Worm (Caenorhabditis elegans) whole organism, late embryonic: Measurements from ENCODE around the gene C07E3.9.

Source experiments
- C08G9.2 ChIP-seq: sonication (generic microtip); optimal IDR thresholded peaks from 2 replicates; lab custom pipeline; 2016; ENCODE audit warnings: mild to moderate bottlenecking, missing genetic modification characterization, moderate library complexity, missing compliant biosample characterization
- F13H6.1 ChIP-seq: sonication (generic microtip); optimal IDR thresholded peaks from 2 replicates; lab custom pipeline; 2016; ENCODE audit warnings: missing genetic modification characterization, missing compliant biosample characterization
- K02D7.2 ChIP-seq: sonication (generic microtip); optimal IDR thresholded peaks from 2 replicates; lab custom pipeline; 2017; ENCODE audit warnings: mild to moderate bottlenecking, missing genetic modification characterization, missing compliant biosample characterization
- K09A11.1 ChIP-seq: sonication (generic microtip); optimal IDR thresholded peaks from 2 replicates; lab custom pipeline; 2017; ENCODE audit warnings: antibody characterized with exemption, mild to moderate bottlenecking, missing genetic modification characterization, missing compliant biosample characterization; ENCODE audit not compliant: insufficient read depth
- Y22D7AL.16 ChIP-seq: sonication (generic microtip); optimal IDR thresholded peaks from 2 replicates; lab custom pipeline; 2016; ENCODE audit warnings: missing genetic modification characterization, missing compliant biosample characterization
- ceh-14 ChIP-seq: sonication (generic microtip); optimal IDR thresholded peaks from 2 replicates; lab custom pipeline; 2016; ENCODE audit warnings: missing genotype, missing genetic modification characterization, missing compliant biosample characterization
- ceh-19 ChIP-seq: fragments of 200-800 bp; sonication (Bioruptor generic); optimal IDR thresholded peaks from 2 replicates; lab custom pipeline; 2018; ENCODE audit warnings: mild to moderate bottlenecking, missing genetic modification characterization, missing compliant biosample characterization
- ceh-2 ChIP-seq: sonication (generic microtip); optimal IDR thresholded peaks from 2 replicates; lab custom pipeline; 2016; ENCODE audit warnings: missing genotype, missing genetic modification characterization, missing compliant biosample characterization
- ceh-22 ChIP-seq: sonication (generic microtip); optimal IDR thresholded peaks from 2 replicates; lab custom pipeline; 2017; ENCODE audit warnings: missing biosample characterization, missing genetic modification characterization
- ceh-24 ChIP-seq: sonication (generic microtip); optimal IDR thresholded peaks from 2 replicates; lab custom pipeline; 2016; ENCODE audit warnings: mild to moderate bottlenecking, missing genetic modification characterization, missing compliant biosample characterization
- ceh-30 ChIP-seq: fragments of 150-350 bp; optimal IDR thresholded peaks from 2 replicates; lab custom pipeline; 2014; ENCODE audit warnings: missing biosample characterization, missing genetic modification characterization
- ceh-45 ChIP-seq: fragments of 200-800 bp; sonication (Bioruptor generic); IDR thresholded peaks from 2 replicates; pipeline ENCODE4 v1.3.6; 2022; ENCODE audit warnings: missing genetic modification reagents, missing genetic modification characterization, missing compliant biosample characterization
- ceh-6 ChIP-seq: fragments of 200-800 bp; sonication (Bioruptor generic); optimal IDR thresholded peaks from 2 replicates; lab custom pipeline; 2018; ENCODE audit warnings: mild to moderate bottlenecking, missing genetic modification characterization, missing compliant biosample characterization
- ceh-9 ChIP-seq: sonication (generic microtip); optimal IDR thresholded peaks from 2 replicates; lab custom pipeline; 2016; ENCODE audit warnings: mild to moderate bottlenecking, missing genetic modification characterization, inconsistent platforms, missing compliant biosample characterization
- che-1 ChIP-seq: sonication (generic microtip); optimal IDR thresholded peaks from 2 replicates; lab custom pipeline; 2016; ENCODE audit warnings: mild to moderate bottlenecking, missing genetic modification characterization, missing compliant biosample characterization
- elt-2 ChIP-seq: sonication (generic microtip); optimal IDR thresholded peaks from 2 replicates; lab custom pipeline; 2016; ENCODE audit warnings: missing genetic modification reagents, missing genetic modification characterization, missing compliant biosample characterization
- fax-1 ChIP-seq: sonication (generic microtip); optimal IDR thresholded peaks from 2 replicates; lab custom pipeline; 2016; ENCODE audit warnings: missing genotype, missing genetic modification characterization, missing compliant biosample characterization
- fkh-6 ChIP-seq: sonication (generic microtip); optimal IDR thresholded peaks from 2 replicates; lab custom pipeline; 2016; ENCODE audit warnings: missing genetic modification characterization, missing compliant biosample characterization
- hlh-13 ChIP-seq: fragments of 200-800 bp; sonication (Bioruptor generic); optimal IDR thresholded peaks from 2 replicates; lab custom pipeline; 2018; ENCODE audit warnings: mild to moderate bottlenecking, missing genetic modification characterization, missing compliant biosample characterization
- hlh-30 ChIP-seq: sonication (generic microtip); optimal IDR thresholded peaks from 2 replicates; lab custom pipeline; 2017; ENCODE audit warnings: antibody characterized with exemption, missing genetic modification characterization, missing compliant biosample characterization; ENCODE audit not compliant: insufficient read depth
- mec-3 ChIP-seq: sonication (generic microtip); optimal IDR thresholded peaks from 2 replicates; lab custom pipeline; 2016; ENCODE audit warnings: borderline replicate concordance, missing genetic modification characterization, missing compliant biosample characterization
- nhr-11 ChIP-seq: fragments of 150-350 bp; optimal IDR thresholded peaks from 2 replicates; lab custom pipeline; 2014; ENCODE audit warnings: missing biosample characterization, missing genetic modification characterization
- nhr-232 ChIP-seq: sonication (generic microtip); optimal IDR thresholded peaks from 2 replicates; lab custom pipeline; 2016; ENCODE audit warnings: missing genetic modification characterization, missing compliant biosample characterization
- pax-1 ChIP-seq: fragments of 150-350 bp; optimal IDR thresholded peaks from 2 replicates; lab custom pipeline; 2014; ENCODE audit warnings: missing biosample characterization, missing genetic modification characterization
- pha-2 ChIP-seq: sonication (generic microtip); optimal IDR thresholded peaks from 2 replicates; lab custom pipeline; 2017; ENCODE audit warnings: mild to moderate bottlenecking, missing genetic modification characterization, missing compliant biosample characterization
- pqm-1 ChIP-seq: sonication (generic microtip); optimal IDR thresholded peaks from 2 replicates; lab custom pipeline; 2016; ENCODE audit warnings: missing genetic modification characterization, missing compliant biosample characterization
- pros-1 ChIP-seq: fragments of 150-350 bp; optimal IDR thresholded peaks from 2 replicates; lab custom pipeline; 2014; ENCODE audit warnings: missing biosample characterization, missing genetic modification reagents, missing genetic modification characterization
- ref-2 ChIP-seq: sonication (generic microtip); optimal IDR thresholded peaks from 2 replicates; lab custom pipeline; 2016; ENCODE audit warnings: missing genetic modification characterization, missing compliant biosample characterization
- rnt-1 ChIP-seq: sonication (generic microtip); optimal IDR thresholded peaks from 2 replicates; lab custom pipeline; 2016; ENCODE audit warnings: missing genetic modification characterization, missing compliant biosample characterization
- sdc-2 ChIP-seq: sonication (generic microtip); optimal IDR thresholded peaks from 2 replicates; lab custom pipeline; 2016; ENCODE audit warnings: missing genotype, missing genetic modification characterization, missing compliant biosample characterization
- tbx-7 ChIP-seq: sonication (generic microtip); optimal IDR thresholded peaks from 2 replicates; lab custom pipeline; 2016; ENCODE audit warnings: missing genotype, missing genetic modification characterization, missing compliant biosample characterization
- unc-3 ChIP-seq, 2 experiments: fragments of 200-800 bp in 1 of 2; sonication (Bioruptor generic) in 1 of 2; sonication (generic microtip) in 1 of 2; conservative IDR thresholded peaks in 1 of 2; optimal IDR thresholded peaks in 1 of 2; 2 replicates each; pipeline versions ENCODE4 v1.3.6 to Lab custom; 2016 to 2022; ENCODE audit warnings: missing compliant biosample characterization in 2 of 2, missing genetic modification characterization in 2 of 2, missing genetic modification reagents in 1 of 2
- unc-42 ChIP-seq: sonication (generic microtip); optimal IDR thresholded peaks from 2 replicates; lab custom pipeline; 2016; ENCODE audit warnings: missing genotype, missing genetic modification characterization, missing compliant biosample characterization
- unc-86 ChIP-seq: sonication (generic microtip); optimal IDR thresholded peaks from 2 replicates; lab custom pipeline; 2016; ENCODE audit warnings: missing genetic modification characterization, missing compliant biosample characterization

The C07E3.9 gene

ce11 chrII:10317007-10317406, 33.5 kb upstream of the C07E3.9 start, which contains the start of gene M02G9.4:
Gene M02G9.4, plus strand, starts transcription at chrII:10317307.
- TF ChIP-seq rnt-1 (tag; lab: Kevin White, UChicago) (no peak), fkh-6 (tag; lab: Kevin White, UChicago) (no peak), tbx-7 (no peak), K09A11.1 (no peak), fax-1 (tag; lab: Kevin White, UChicago) (no peak), che-1 (tag; lab: Kevin White, UChicago) (no peak), F13H6.1 (tag; lab: Kevin White, UChicago) (no peak), pros-1 (tag; lab: Kevin White, UChicago) (no peak), unc-86 (no peak), mec-3 (tag; lab: Kevin White, UChicago) (no peak), unc-42 (tag; lab: Kevin White, UChicago) (no peak), ceh-22 (tag; lab: Kevin White, UChicago) (no peak), ceh-6 (GFP tag; lab: Kevin White, UChicago) (no peak), nhr-232 (tag; lab: Kevin White, UChicago) (no peak), ceh-9 (no peak), K02D7.2 (no peak)

- TF ChIP-seq ceh-45 (no peak), hlh-30 (no peak), pha-2 (tag; lab: Kevin White, UChicago) (no peak), ceh-24 (no peak)
- TF ChIP-seq, all 69 proteins: peak for 0
Measured at ce11 chrII:10321410-10321809, 29.1 kb upstream of the C07E3.9 start, which contains the start of gene idpp-4. Gene idpp-4, plus strand, starts transcription at chrII:10321460.

- TF ChIP-seq ceh-2 (no peak), elt-2 (tag; lab: Kevin White, UChicago) (no peak), ref-2 (tag; lab: Kevin White, UChicago) (no peak), sdc-2 (tag; lab: Kevin White, UChicago) (no peak), ceh-19 (GFP tag; lab: Kevin White, UChicago) (no peak), che-1 (tag; lab: Kevin White, UChicago) (no peak), pha-2 (tag; lab: Kevin White, UChicago) (no peak), fax-1 (tag; lab: Kevin White, UChicago) (no peak), pax-1 (tag; lab: Kevin White, UChicago) (no peak), pqm-1 (tag; lab: Kevin White, UChicago) (no peak), K02D7.2 (no peak)
Measured at ce11 chrII:10325615-10326232, 24.8 kb upstream of the C07E3.9 start, which contains the start of gene appg-1. Gene appg-1, plus strand, starts transcription at chrII:10326041.

ce11 chrII:10329754-10330153, 20.8 kb upstream of the C07E3.9 start:
- TF ChIP-seq ceh-9 = no peak
- TF ChIP-seq hlh-30 = no peak
- no peak for TF ChIP-seq nhr-11 (tag; lab: Kevin White, UChicago)
- no peak for TF ChIP-seq ref-2 (tag; lab: Kevin White, UChicago)
- TF ChIP-seq ceh-14 (tag; lab: Kevin White, UChicago) = no peak
- no peak for TF ChIP-seq ceh-22 (tag; lab: Kevin White, UChicago)
- TF ChIP-seq unc-3 (GFP tag; conservative IDR thresholded peaks at IDR 0.05; lab: Robert Waterston, UW) = no peak
- no peak for TF ChIP-seq unc-3 (tag; optimal IDR thresholded peaks at IDR 0.05; lab: Kevin White, UChicago)
- TF ChIP-seq Y22D7AL.16 = no peak
- no peak for TF ChIP-seq C08G9.2 (tag; lab: Kevin White, UChicago)
- no peak for TF ChIP-seq mec-3 (tag; lab: Kevin White, UChicago)
- no peak for TF ChIP-seq ceh-30 (tag; lab: Kevin White, UChicago)

- peak; percentile 6 for TF ChIP-seq che-1 (tag; lab: Kevin White, UChicago)
- TF ChIP-seq hlh-13 (GFP tag; lab: Kevin White, UChicago) = peak; percentile 56
Measured at ce11 chrII:10336151-10336550, 14.4 kb upstream of the C07E3.9 start.
